ENCODE assay signal across 4 fruit fly cellular contexts in genomic region chr3R:4873756-4874155, dm6.
TF ChIP-seq lines count a peak whose summit lies in the region.

No protein-coding gene starts in this region.

- no peak for TF ChIP-seq CTCF in whole organism, embryonic (GFP tag; optimal IDR thresholded peaks at IDR 0.05; lab: Kevin White, UChicago)

TF ChIP-seq in whole organism, embryonic, 481 proteins besides CTCF, POLR2A, EP300 and RAD21:
- no peak for TF ChIP-seq CG15479 (GFP tag; optimal IDR thresholded peaks at IDR 0.05; lab: Kevin White, UChicago)
- TF ChIP-seq bsh (GFP tag; optimal IDR thresholded peaks at IDR 0.05; lab: Kevin White, UChicago), result peak in 1 of 2 experiments; percentile 12
- TF ChIP-seq GATAe (GFP tag; conservative IDR thresholded peaks at IDR 0.05; lab: Robert Waterston, UW), result no peak
- no peak for TF ChIP-seq CG32772 (GFP tag; IDR thresholded peaks at IDR 0.05; lab: Robert Waterston, UW)
- TF ChIP-seq lbe (GFP tag; optimal IDR thresholded peaks at IDR 0.05; lab: Kevin White, UChicago), result peak; percentile 36
- no peak for TF ChIP-seq vfl (GFP tag; optimal IDR thresholded peaks at IDR 0.05; lab: Kevin White, UChicago)
- TF ChIP-seq Bteb2 (GFP tag; optimal IDR thresholded peaks at IDR 0.05; lab: Kevin White, UChicago), result no peak
- TF ChIP-seq Optix (GFP tag; IDR thresholded peaks at IDR 0.05; lab: Robert Waterston, UW), result no peak
- TF ChIP-seq Scr (GFP tag; IDR thresholded peaks at IDR 0.05; lab: Robert Waterston, UW; ENCODE audit: partially characterized antibody), result no peak
- TF ChIP-seq corto (GFP tag; optimal IDR thresholded peaks at IDR 0.05; lab: Kevin White, UChicago), result peak; percentile 12
- peak; percentile 6 for TF ChIP-seq nom (GFP tag; optimal IDR thresholded peaks at IDR 0.05; lab: Kevin White, UChicago)

TF ChIP-seq in whole organism, prepupa, 60 proteins besides CTCF, POLR2A, EP300 and RAD21 (continues in another document):
- peak; percentile 68 for TF ChIP-seq CG31627 (GFP tag; optimal IDR thresholded peaks at IDR 0.05; lab: Kevin White, UChicago)
- peak; percentile 68 for TF ChIP-seq Smox (GFP tag; optimal IDR thresholded peaks at IDR 0.05; lab: Kevin White, UChicago)
- peak; percentile 53; the same call in 1 of the 3 replicates for TF ChIP-seq CG6163 (GFP tag; IDR thresholded peaks at IDR 0.05; lab: Robert Waterston, UW)
- TF ChIP-seq spab (GFP tag; optimal IDR thresholded peaks at IDR 0.05; lab: Kevin White, UChicago), result peak; percentile 50
- peak; percentile 60 for TF ChIP-seq CG10669 (GFP tag; optimal IDR thresholded peaks at IDR 0.05; lab: Kevin White, UChicago)
- TF ChIP-seq CG1621 (tag; optimal IDR thresholded peaks at IDR 0.05; lab: Kevin White, UChicago), result peak; percentile 54
- TF ChIP-seq CG34406 (GFP tag; optimal IDR thresholded peaks at IDR 0.05; lab: Kevin White, UChicago), result peak; percentile 42
- TF ChIP-seq CG6276 (GFP tag; optimal IDR thresholded peaks at IDR 0.05; lab: Kevin White, UChicago), result no peak
- peak; percentile 9 for TF ChIP-seq CG11762 (GFP tag; optimal IDR thresholded peaks at IDR 0.05; lab: Kevin White, UChicago; ENCODE audit: insufficient read depth)
- 0 out of 2 replicates have a peak, but pooled peaks have one; percentile 9 for TF ChIP-seq CG11294 (GFP tag; IDR thresholded peaks at IDR 0.05; lab: Robert Waterston, UW)
- peak; percentile 60 for TF ChIP-seq cyc (GFP tag; optimal IDR thresholded peaks at IDR 0.05; lab: Kevin White, UChicago)
- TF ChIP-seq CG3919 (GFP tag; optimal IDR thresholded peaks at IDR 0.05; lab: Kevin White, UChicago), result peak; percentile 66
- peak; percentile 10 for TF ChIP-seq Lpt (GFP tag; optimal IDR thresholded peaks at IDR 0.05; lab: Kevin White, UChicago)
- TF ChIP-seq CG32006 (GFP tag; optimal IDR thresholded peaks at IDR 0.05; lab: Kevin White, UChicago), result peak; percentile 18
- TF ChIP-seq CG9139 (GFP tag; optimal IDR thresholded peaks at IDR 0.05; lab: Kevin White, UChicago), result peak; percentile 24
- TF ChIP-seq acj6 (GFP tag; optimal IDR thresholded peaks at IDR 0.05; lab: Kevin White, UChicago), result peak; percentile 57
- TF ChIP-seq fkh (GFP tag; optimal IDR thresholded peaks at IDR 0.05; lab: Kevin White, UChicago), result no peak
- no peak for TF ChIP-seq CG6854 (GFP tag; optimal IDR thresholded peaks at IDR 0.05; lab: Kevin White, UChicago)
- TF ChIP-seq CG8319 (GFP tag; optimal IDR thresholded peaks at IDR 0.05; lab: Kevin White, UChicago), result no peak
- TF ChIP-seq Ets96B (tag; optimal IDR thresholded peaks at IDR 0.05; lab: Kevin White, UChicago), result peak; percentile 62
- TF ChIP-seq Gug (GFP tag; IDR thresholded peaks at IDR 0.05; lab: Robert Waterston, UW), result no peak
- TF ChIP-seq svp (GFP tag; lab: Kevin White, UChicago), result peak; percentile 87
- TF ChIP-seq Met (GFP tag; optimal IDR thresholded peaks at IDR 0.05; lab: Kevin White, UChicago), result peak; percentile 75
- TF ChIP-seq lz (GFP tag; optimal IDR thresholded peaks at IDR 0.05; lab: Kevin White, UChicago), result peak; percentile 66
- TF ChIP-seq eg (GFP tag; IDR thresholded peaks at IDR 0.05; lab: Robert Waterston, UW), result no peak
- TF ChIP-seq Eip75B (GFP tag; optimal IDR thresholded peaks at IDR 0.05; lab: Kevin White, UChicago), result peak; percentile 71
- no peak for TF ChIP-seq fd85E (GFP tag; optimal IDR thresholded peaks at IDR 0.05; lab: Kevin White, UChicago)

TF ChIP-seq in whole organism, pupa, 21 proteins besides CTCF, POLR2A, EP300 and RAD21:
- TF ChIP-seq CG9948 (tag; optimal IDR thresholded peaks at IDR 0.05; lab: Kevin White, UChicago), result peak; percentile 67
- peak; percentile 49 for TF ChIP-seq Pif1A (GFP tag; optimal IDR thresholded peaks at IDR 0.05; lab: Kevin White, UChicago)
- no peak for TF ChIP-seq CG12605 (GFP tag; IDR thresholded peaks at IDR 0.05; lab: Robert Waterston, UW)
- peak; percentile 48 for TF ChIP-seq gl (tag; optimal IDR thresholded peaks at IDR 0.05; lab: Kevin White, UChicago)
- TF ChIP-seq Snoo (tag; optimal IDR thresholded peaks at IDR 0.05; lab: Kevin White, UChicago), result peak; percentile 52
- peak; percentile 55 for TF ChIP-seq CG14655 (GFP tag; optimal IDR thresholded peaks at IDR 0.05; lab: Kevin White, UChicago)
- no peak for TF ChIP-seq CG13204 (GFP tag; optimal IDR thresholded peaks at IDR 0.05; lab: Kevin White, UChicago)
- no peak for TF ChIP-seq EcR (GFP tag; optimal IDR thresholded peaks at IDR 0.05; lab: Kevin White, UChicago)
- peak; percentile 71 for TF ChIP-seq CG8159 (tag; optimal IDR thresholded peaks at IDR 0.05; lab: Kevin White, UChicago)
- no peak for TF ChIP-seq D1 (tag; optimal IDR thresholded peaks at IDR 0.05; lab: Kevin White, UChicago)
- TF ChIP-seq fd96Ca (GFP tag; IDR thresholded peaks at IDR 0.05; lab: Robert Waterston, UW), result peak; percentile 30; the same call in 1 of the 3 replicates
- TF ChIP-seq CG10348 (GFP tag; IDR thresholded peaks at IDR 0.05; lab: Robert Waterston, UW), result no peak
- no peak for TF ChIP-seq Ets98B (GFP tag; IDR thresholded peaks at IDR 0.05; lab: Robert Waterston, UW)
- TF ChIP-seq CG17806 (tag; optimal IDR thresholded peaks at IDR 0.05; lab: Kevin White, UChicago), result peak; percentile 71
- TF ChIP-seq Pif1B (GFP tag; optimal IDR thresholded peaks at IDR 0.05; lab: Kevin White, UChicago), result peak; percentile 17
- peak; percentile 65 for TF ChIP-seq CG34367 (tag; optimal IDR thresholded peaks at IDR 0.05; lab: Kevin White, UChicago)
- TF ChIP-seq rn (GFP tag; IDR thresholded peaks at IDR 0.05; lab: Robert Waterston, UW), result no peak
- no peak for TF ChIP-seq CG32121 (GFP tag; IDR thresholded peaks at IDR 0.05; lab: Robert Waterston, UW)
- TF ChIP-seq CG4496 (GFP tag; IDR thresholded peaks at IDR 0.05; lab: Robert Waterston, UW), result no peak
- TF ChIP-seq CG8301 (tag; optimal IDR thresholded peaks at IDR 0.05; lab: Kevin White, UChicago), result peak; percentile 22
- peak; percentile 53 for TF ChIP-seq CG15710 (tag; optimal IDR thresholded peaks at IDR 0.05; lab: Kevin White, UChicago)

TF ChIP-seq in whole organism, wandering third instar larva, 38 proteins besides CTCF, POLR2A, EP300 and RAD21:
- TF ChIP-seq pan (optimal IDR thresholded peaks at IDR 0.05; lab: Kevin White, UChicago) (no peak), HLH106 (tag; optimal IDR thresholded peaks at IDR 0.05; lab: Kevin White, UChicago) (peak; percentile 70), Mio (GFP tag; optimal IDR thresholded peaks at IDR 0.05; lab: Kevin White, UChicago) (no peak), Hr83 (GFP tag; optimal IDR thresholded peaks at IDR 0.05; lab: Kevin White, UChicago; ENCODE audit: poor library complexity, severe bottlenecking) (no peak), br (GFP tag; optimal IDR thresholded peaks at IDR 0.05; lab: Kevin White, UChicago) (peak; percentile 79), psq (GFP tag; optimal IDR thresholded peaks at IDR 0.05; lab: Kevin White, UChicago) (peak; percentile 61), Hnf4 (GFP tag; optimal IDR thresholded peaks at IDR 0.05; lab: Kevin White, UChicago) (no peak), sage (GFP tag; optimal IDR thresholded peaks at IDR 0.05; lab: Kevin White, UChicago) (peak; percentile 16), Dif (GFP tag; optimal IDR thresholded peaks at IDR 0.05; lab: Kevin White, UChicago; ENCODE audit: partially characterized antibody) (no peak), h (GFP tag; optimal IDR thresholded peaks at IDR 0.05; lab: Kevin White, UChicago) (peak; percentile 79), ey (GFP tag; optimal IDR thresholded peaks at IDR 0.05; lab: Kevin White, UChicago) (peak; percentile 78), dmrt93B (GFP tag; optimal IDR thresholded peaks at IDR 0.05; lab: Kevin White, UChicago) (peak; percentile 35), woc (GFP tag; optimal IDR thresholded peaks at IDR 0.05; lab: Kevin White, UChicago) (peak; percentile 67), CG9705 (GFP tag; optimal IDR thresholded peaks at IDR 0.05; lab: Kevin White, UChicago) (peak; percentile 22), Vsx2 (GFP tag; optimal IDR thresholded peaks at IDR 0.05; lab: Kevin White, UChicago; ENCODE audit: partially characterized antibody) (no peak), fru (GFP tag; optimal IDR thresholded peaks at IDR 0.05; lab: Kevin White, UChicago) (peak; percentile 84), Rel (GFP tag; optimal IDR thresholded peaks at IDR 0.05; lab: Kevin White, UChicago) (no peak), Rel (tag; optimal IDR thresholded peaks at IDR 0.05; lab: Kevin White, UChicago) (no peak), rgr (GFP tag; optimal IDR thresholded peaks at IDR 0.05; lab: Kevin White, UChicago) (peak; percentile 69), sv (GFP tag; optimal IDR thresholded peaks at IDR 0.05; lab: Kevin White, UChicago) (no peak), Abd-B (GFP tag; optimal IDR thresholded peaks at IDR 0.05; lab: Kevin White, UChicago) (no peak), GATAd (GFP tag; optimal IDR thresholded peaks at IDR 0.05; lab: Kevin White, UChicago) (no peak), foxo (GFP tag; optimal IDR thresholded peaks at IDR 0.05; lab: Kevin White, UChicago) (peak in 1 of 2 experiments; percentile 75), CG32264 (GFP tag; optimal IDR thresholded peaks at IDR 0.05; lab: Kevin White, UChicago) (peak; percentile 31), Dfd (GFP tag; optimal IDR thresholded peaks at IDR 0.05; lab: Kevin White, UChicago) (no peak), tai (GFP tag; optimal IDR thresholded peaks at IDR 0.05; lab: Kevin White, UChicago) (no peak), Myc (optimal IDR thresholded peaks at IDR 0.05; lab: Kevin White, UChicago) (no peak), dsf (GFP tag; optimal IDR thresholded peaks at IDR 0.05; lab: Kevin White, UChicago; ENCODE audit: borderline replicate concordance) (no peak), CrebA (GFP tag; optimal IDR thresholded peaks at IDR 0.05; lab: Kevin White, UChicago; ENCODE audit: borderline replicate concordance) (no peak), N (GFP tag; optimal IDR thresholded peaks at IDR 0.05; lab: Kevin White, UChicago) (no peak), usp (GFP tag; optimal IDR thresholded peaks at IDR 0.05; lab: Kevin White, UChicago) (no peak), dl (GFP tag; optimal IDR thresholded peaks at IDR 0.05; lab: Kevin White, UChicago; ENCODE audit: insufficient read depth in 1 of 2, partially characterized antibody in 2 of 2) (no peak), Sp1 (GFP tag; optimal IDR thresholded peaks at IDR 0.05; lab: Kevin White, UChicago) (peak; percentile 69), OdsH (GFP tag; optimal IDR thresholded peaks at IDR 0.05; lab: Kevin White, UChicago) (peak; percentile 73), lola (GFP tag; optimal IDR thresholded peaks at IDR 0.05; lab: Kevin White, UChicago) (no peak), brk (GFP tag; optimal IDR thresholded peaks at IDR 0.05; lab: Kevin White, UChicago) (no peak), Hr78 (GFP tag; optimal IDR thresholded peaks at IDR 0.05; lab: Kevin White, UChicago) (no peak), Jra (GFP tag; optimal IDR thresholded peaks at IDR 0.05; lab: Kevin White, UChicago) (no peak), jim (GFP tag; optimal IDR thresholded peaks at IDR 0.05; lab: Kevin White, UChicago) (no peak)

Comparison
In these comparisons a context has a peak if more than half of its experiments do, and no peak if none do; other contexts are left out.
1. Of the 7 proteins assayed by ChIP-seq in both whole organism, embryonic and whole organism, prepupa: peak only in whole organism, embryonic: none; only in whole organism, prepupa: Blimp-1, CG16779, Hr39, Lpt and Sox102F; in both: none; in neither: 2.